Worm (Caenorhabditis elegans) whole organism, early embryonic: ENCODE data around the gene nhr-21.

Experiments used
- B0310.2 ChIP-seq: sonication (generic microtip); optimal IDR thresholded peaks from 2 replicates; lab custom pipeline; 2016; ENCODE audit warnings: mild to moderate bottlenecking, missing genetic modification characterization, missing compliant biosample characterization
- F13C5.2 ChIP-seq: sonication (generic microtip); optimal IDR thresholded peaks from 2 replicates; lab custom pipeline; 2017; ENCODE audit warnings: mild to moderate bottlenecking, missing genetic modification characterization, inconsistent platforms, missing compliant biosample characterization
- aly-1 ChIP-seq: sonication (generic microtip); optimal IDR thresholded peaks from 2 replicates; lab custom pipeline; 2016; ENCODE audit warnings: missing genetic modification characterization, missing compliant biosample characterization
- ama-1 ChIP-seq: fragments of 150-350 bp; optimal IDR thresholded peaks from 2 replicates; lab custom pipeline; 2014
- ceh-13 ChIP-seq: fragments of 200-800 bp; sonication (Bioruptor generic); optimal IDR thresholded peaks from 2 replicates; lab custom pipeline; 2018; ENCODE audit warnings: mild to moderate bottlenecking, missing genetic modification characterization, missing compliant biosample characterization
- ceh-36 ChIP-seq: sonication (generic microtip); optimal IDR thresholded peaks from 2 replicates; lab custom pipeline; 2016; ENCODE audit warnings: missing genetic modification characterization, inconsistent platforms, missing compliant biosample characterization
- ets-7 ChIP-seq: sonication (generic microtip); optimal IDR thresholded peaks from 2 replicates; lab custom pipeline; 2016; ENCODE audit warnings: missing genotype, missing genetic modification characterization, missing compliant biosample characterization
- flt-1 ChIP-seq: fragments of 200-800 bp; sonication (Bioruptor generic); IDR thresholded peaks from 2 replicates; pipeline ENCODE4 v1.3.6; 2022; ENCODE audit warnings: missing genetic modification characterization, missing compliant biosample characterization
- hmbx-1 ChIP-seq: sonication (generic microtip); optimal IDR thresholded peaks from 2 replicates; lab custom pipeline; 2016; ENCODE audit warnings: mild to moderate bottlenecking, missing genetic modification characterization, missing compliant biosample characterization
- hmg-4 ChIP-seq: fragments of 200-800 bp; sonication (Bioruptor generic); optimal IDR thresholded peaks from 2 replicates; lab custom pipeline; 2018; ENCODE audit warnings: mild to moderate bottlenecking, missing genetic modification characterization, missing compliant biosample characterization
- hnd-1 ChIP-seq: sonication (generic microtip); optimal IDR thresholded peaks from 2 replicates; lab custom pipeline; 2016; ENCODE audit warnings: missing genetic modification characterization, missing compliant biosample characterization
- pes-1 ChIP-seq: fragments of 200-800 bp; sonication (Bioruptor generic); IDR thresholded peaks from 2 replicates; pipeline ENCODE4 v1.3.6; 2022; ENCODE audit warnings: missing genetic modification reagents, missing genetic modification characterization, missing compliant biosample characterization
- scrt-1 ChIP-seq: fragments of 200-800 bp; sonication (Bioruptor generic); IDR thresholded peaks from 2 replicates; pipeline ENCODE4 v1.3.6; 2022; ENCODE audit warnings: missing genetic modification characterization, missing compliant biosample characterization
- sea-1 ChIP-seq: fragments of 200-800 bp; sonication (Bioruptor generic); conservative IDR thresholded peaks from 2 replicates; pipeline ENCODE4 v1.3.6; 2022; ENCODE audit warnings: missing genetic modification characterization, missing compliant biosample characterization
- tbx-11 ChIP-seq: fragments of 200-800 bp; sonication (Bioruptor generic); IDR thresholded peaks from 2 replicates; pipeline ENCODE4 v1.3.6; 2022; ENCODE audit warnings: missing genetic modification characterization, missing compliant biosample characterization
- tbx-37 ChIP-seq: fragments of 200-800 bp; sonication (Bioruptor generic); conservative IDR thresholded peaks from 2 replicates; pipeline ENCODE4 v1.3.6; 2022; ENCODE audit warnings: missing genetic modification reagents, missing genetic modification characterization, missing compliant biosample characterization
- tra-4 ChIP-seq: sonication (generic microtip); optimal IDR thresholded peaks from 2 replicates; lab custom pipeline; 2017; ENCODE audit warnings: missing genetic modification characterization, missing compliant biosample characterization

Gene nhr-21

ce11 chrII:7310023-7310422, 29.0 kb upstream of the nhr-21 start, which contains the start of the genes F45E12.5 and cnep-1:
Gene F45E12.5 (minus strand): TSS chrII:7310115.
Gene cnep-1 (plus strand): TSS chrII:7310348.
- TF ChIP-seq tbx-11 (GFP tag; lab: Robert Waterston, UW) (no peak), hmg-4 (no peak), tbx-37 (GFP tag; lab: Robert Waterston, UW) (no peak), hnd-1 (tag; lab: Kevin White, UChicago) (no peak), pes-1 (no peak), B0310.2 (tag; lab: Kevin White, UChicago) (no peak), tra-4 (tag; lab: Kevin White, UChicago) (no peak), aly-1 (no peak), ceh-13 (GFP tag; lab: Kevin White, UChicago) (no peak), ama-1 (lab: Kevin White, UChicago) (no peak), ceh-36 (tag; lab: Kevin White, UChicago) (no peak), sea-1 (GFP tag; lab: Robert Waterston, UW) (no peak), flt-1 (GFP tag; lab: Robert Waterston, UW) (no peak)

ce11 chrII:7314083-7314482, 24.9 kb upstream of the nhr-21 start, which contains the start of gene F45E12.6:
Gene F45E12.6 (minus strand): TSS chrII:7314183.
- TF ChIP-seq ceh-13 (GFP tag; lab: Kevin White, UChicago), result no peak
- TF ChIP-seq hmbx-1 (tag; lab: Kevin White, UChicago), result no peak
- TF ChIP-seq pes-1, result no peak
- TF ChIP-seq tbx-37 (GFP tag; lab: Robert Waterston, UW), result no peak
- no peak for TF ChIP-seq ceh-36 (tag; lab: Kevin White, UChicago)
- no peak for TF ChIP-seq aly-1
- TF ChIP-seq F13C5.2 (tag; lab: Kevin White, UChicago), result no peak
- no peak for TF ChIP-seq sea-1 (GFP tag; lab: Robert Waterston, UW)
- TF ChIP-seq hmg-4, result no peak
- no peak for TF ChIP-seq tbx-11 (GFP tag; lab: Robert Waterston, UW)
- no peak for TF ChIP-seq B0310.2 (tag; lab: Kevin White, UChicago)
- no peak for TF ChIP-seq scrt-1 (GFP tag; lab: Robert Waterston, UW)
- TF ChIP-seq ets-7 (tag; lab: Kevin White, UChicago), result no peak
- no peak for TF ChIP-seq tra-4 (tag; lab: Kevin White, UChicago)

ce11 chrII:7317468-7317867, 21.6 kb upstream of the nhr-21 start, which contains the start of gene F21D12.2:
Gene F21D12.2 (plus strand): TSS chrII:7317768.
- no peak for TF ChIP-seq tbx-37 (GFP tag; lab: Robert Waterston, UW)
- no peak for TF ChIP-seq hmg-4
- TF ChIP-seq F13C5.2 (tag; lab: Kevin White, UChicago), result no peak
- TF ChIP-seq scrt-1 (GFP tag; lab: Robert Waterston, UW), result no peak

ce11 chrII:7319471-7319870, 19.6 kb upstream of the nhr-21 start:
- TF ChIP-seq hmbx-1 (tag; lab: Kevin White, UChicago), result no peak
- TF ChIP-seq tra-4 (tag; lab: Kevin White, UChicago), result no peak
- TF ChIP-seq aly-1, result no peak
- no peak for TF ChIP-seq scrt-1 (GFP tag; lab: Robert Waterston, UW)
- no peak for TF ChIP-seq hnd-1 (tag; lab: Kevin White, UChicago)
- TF ChIP-seq ama-1 (lab: Kevin White, UChicago), result no peak
- TF ChIP-seq ets-7 (tag; lab: Kevin White, UChicago), result no peak
- TF ChIP-seq ceh-36 (tag; lab: Kevin White, UChicago), result no peak
- no peak for TF ChIP-seq flt-1 (GFP tag; lab: Robert Waterston, UW)
- no peak for TF ChIP-seq F13C5.2 (tag; lab: Kevin White, UChicago)

- TF ChIP-seq ama-1 (lab: Kevin White, UChicago) (no peak), hmbx-1 (tag; lab: Kevin White, UChicago) (no peak), ceh-36 (tag; lab: Kevin White, UChicago) (no peak), hnd-1 (tag; lab: Kevin White, UChicago) (no peak), flt-1 (GFP tag; lab: Robert Waterston, UW) (no peak), tra-4 (tag; lab: Kevin White, UChicago) (no peak), pes-1 (no peak), tbx-11 (GFP tag; lab: Robert Waterston, UW) (no peak), ets-7 (tag; lab: Kevin White, UChicago) (no peak), B0310.2 (tag; lab: Kevin White, UChicago) (no peak), scrt-1 (GFP tag; lab: Robert Waterston, UW) (no peak), hmg-4 (no peak), aly-1 (no peak), sea-1 (GFP tag; lab: Robert Waterston, UW) (no peak), tbx-37 (GFP tag; lab: Robert Waterston, UW) (no peak), F13C5.2 (tag; lab: Kevin White, UChicago) (no peak), ceh-13 (GFP tag; lab: Kevin White, UChicago) (no peak)
Measured at ce11 chrII:7323317-7323716, 15.7 kb upstream of the nhr-21 start.

- TF ChIP-seq hmg-4, result no peak
- TF ChIP-seq tra-4 (tag; lab: Kevin White, UChicago), result no peak
- TF ChIP-seq flt-1 (GFP tag; lab: Robert Waterston, UW), result no peak
- no peak for TF ChIP-seq tbx-37 (GFP tag; lab: Robert Waterston, UW)
- TF ChIP-seq sea-1 (GFP tag; lab: Robert Waterston, UW), result no peak
- TF ChIP-seq ceh-36 (tag; lab: Kevin White, UChicago), result no peak
- no peak for TF ChIP-seq ama-1 (lab: Kevin White, UChicago)
- TF ChIP-seq ets-7 (tag; lab: Kevin White, UChicago), result no peak
- no peak for TF ChIP-seq ceh-13 (GFP tag; lab: Kevin White, UChicago)
- TF ChIP-seq F13C5.2 (tag; lab: Kevin White, UChicago), result no peak
- TF ChIP-seq hnd-1 (tag; lab: Kevin White, UChicago), result no peak
- no peak for TF ChIP-seq hmbx-1 (tag; lab: Kevin White, UChicago)
- TF ChIP-seq aly-1, result no peak
- no peak for TF ChIP-seq pes-1
- TF ChIP-seq B0310.2 (tag; lab: Kevin White, UChicago), result no peak
- TF ChIP-seq scrt-1 (GFP tag; lab: Robert Waterston, UW), result no peak
- TF ChIP-seq tbx-11 (GFP tag; lab: Robert Waterston, UW), result no peak
Measured at ce11 chrII:7323925-7324324, 15.1 kb upstream of the nhr-21 start, which contains the start of gene F21D12.3. Gene F21D12.3 (minus strand): TSS chrII:7324025.

ce11 chrII:7325063-7325480, 14.0 kb upstream of the nhr-21 start:
- TF ChIP-seq F13C5.2 (tag; lab: Kevin White, UChicago), result no peak
